Worm (Caenorhabditis elegans): ENCODE results near the gene crh-1.

- TF ChIP-seq eyg-1 (tag; optimal IDR thresholded peaks at IDR 0.05) (no peak), nhr-11 (tag; optimal IDR thresholded peaks at IDR 0.05) (no peak), fkh-10 (GFP tag; optimal IDR thresholded peaks at IDR 0.05) (no peak), ceh-31 (tag; optimal IDR thresholded peaks at IDR 0.05) (no peak), lin-11 (tag; optimal IDR thresholded peaks at IDR 0.05) (no peak)
Measured at ce11 chrIII:11624838-11625292, 32.7 kb upstream of the crh-1 start, which contains the start of gene gly-8.

All from whole organism, late embryonic.